Worm (Caenorhabditis elegans) whole organism, young adult: ENCODE data around the gene abt-1.

Source experiments
- C17E4.6 ChIP-seq: fragments of 200-800 bp; sonication (Bioruptor generic); IDR thresholded peaks from 2 replicates; pipeline ENCODE4 v1.3.6; 2022; ENCODE audit warnings: missing genetic modification reagents, missing genetic modification characterization, missing compliant biosample characterization
- F33H1.4 ChIP-seq: fragments of 200-800 bp; sonication (Bioruptor generic); IDR thresholded peaks from 2 replicates; pipeline ENCODE4 v1.3.6; 2022; ENCODE audit warnings: missing genetic modification reagents, missing genetic modification characterization, missing compliant biosample characterization
- F55B11.4 ChIP-seq: sonication (generic microtip); optimal IDR thresholded peaks from 2 replicates; lab custom pipeline; 2016; ENCODE audit warnings: missing compliant biosample characterization, missing genetic modification characterization, borderline replicate concordance; ENCODE audit not compliant: insufficient read depth
- F57C9.4 ChIP-seq: sonication (generic microtip); optimal IDR thresholded peaks from 2 replicates; lab custom pipeline; 2017; ENCODE audit warnings: mild to moderate bottlenecking, missing genetic modification characterization, missing compliant biosample characterization
- T26A5.8 ChIP-seq: sonication (generic microtip); optimal IDR thresholded peaks from 2 replicates; lab custom pipeline; 2016; ENCODE audit warnings: missing genetic modification characterization, missing compliant biosample characterization
- Y56A3A.18 ChIP-seq: fragments of 200-800 bp; sonication (Bioruptor generic); IDR thresholded peaks from 2 replicates; pipeline ENCODE4 v1.3.6; 2022; ENCODE audit warnings: missing genetic modification reagents, missing genetic modification characterization, missing compliant biosample characterization
- Y79H2A.3 ChIP-seq: fragments of 200-800 bp; sonication (Bioruptor generic); conservative IDR thresholded peaks from 2 replicates; pipeline ENCODE4 v1.3.6; 2022; ENCODE audit warnings: missing genetic modification reagents, missing genetic modification characterization, missing compliant biosample characterization
- Y95B8A.8 ChIP-seq: fragments of 200-800 bp; sonication (Bioruptor generic); IDR thresholded peaks from 2 replicates; pipeline ENCODE4 v1.3.6; 2022; ENCODE audit warnings: missing genetic modification reagents, missing genetic modification characterization, missing compliant biosample characterization
- ZK185.1 ChIP-seq: sonication (generic microtip); optimal IDR thresholded peaks from 2 replicates; lab custom pipeline; 2016; ENCODE audit warnings: mild to moderate bottlenecking, missing genetic modification characterization, missing compliant biosample characterization; ENCODE audit not compliant: poor library complexity, severe bottlenecking
- akir-1 ChIP-seq: fragments of 200-800 bp; sonication (Bioruptor generic); optimal IDR thresholded peaks from 2 replicates; lab custom pipeline; 2018; ENCODE audit warnings: mild to moderate bottlenecking, missing genetic modification characterization, moderate library complexity, missing compliant biosample characterization
- attf-5 ChIP-seq: fragments of 200-800 bp; sonication (Bioruptor generic); optimal IDR thresholded peaks from 2 replicates; lab custom pipeline; 2018; ENCODE audit warnings: mild to moderate bottlenecking, missing genetic modification characterization, missing compliant biosample characterization
- attf-6 ChIP-seq: fragments of 200-800 bp; sonication (Bioruptor generic); IDR thresholded peaks from 2 replicates; pipeline ENCODE4 v1.3.6; 2022; ENCODE audit warnings: missing genetic modification reagents, missing genetic modification characterization, missing compliant biosample characterization
- cebp-1 ChIP-seq, 2 experiments: fragments of 200-800 bp in 1 of 2; sonication (Bioruptor generic) in 1 of 2; sonication (generic microtip) in 1 of 2; IDR thresholded peaks in 1 of 2; optimal IDR thresholded peaks in 1 of 2; 2 replicates each; pipeline versions ENCODE4 v1.3.6 to Lab custom; 2017 to 2022; ENCODE audit warnings: missing compliant biosample characterization in 2 of 2, missing genetic modification characterization in 2 of 2, mild to moderate bottlenecking in 1 of 2, missing genetic modification reagents in 1 of 2, moderate library complexity in 1 of 2
- chd-7 ChIP-seq: sonication (generic microtip); optimal IDR thresholded peaks from 2 replicates; lab custom pipeline; 2016; ENCODE audit warnings: mild to moderate bottlenecking, missing genetic modification characterization, moderate library complexity, missing compliant biosample characterization
- die-1 ChIP-seq: sonication (generic microtip); optimal IDR thresholded peaks from 2 replicates; lab custom pipeline; 2016; ENCODE audit warnings: missing genotype, mild to moderate bottlenecking, missing genetic modification characterization, missing compliant biosample characterization
- ets-4 ChIP-seq: fragments of 200-800 bp; sonication (Bioruptor generic); optimal IDR thresholded peaks from 2 replicates; lab custom pipeline; 2018; ENCODE audit warnings: mild to moderate bottlenecking, missing genetic modification characterization, missing compliant biosample characterization
- him-1 ChIP-seq: sonication (generic microtip); optimal IDR thresholded peaks from 2 replicates; lab custom pipeline; 2016; ENCODE audit warnings: missing genotype, missing genetic modification reagents, missing genetic modification characterization, missing compliant biosample characterization
- hmg-1.2 ChIP-seq: fragments of 200-800 bp; sonication (Bioruptor generic); IDR thresholded peaks from 2 replicates; pipeline ENCODE4 v1.3.6; 2022; ENCODE audit warnings: missing genetic modification reagents, missing genetic modification characterization, missing compliant biosample characterization
- lag-1 ChIP-seq: fragments of 200-800 bp; sonication (Bioruptor generic); IDR thresholded peaks from 2 replicates; pipeline ENCODE4 v1.3.6; 2022; ENCODE audit warnings: missing genetic modification reagents, missing genetic modification characterization, missing compliant biosample characterization
- let-607 ChIP-seq, 2 experiments: fragments of 200-800 bp in 1 of 2; sonication (Bioruptor generic) in 1 of 2; sonication (generic microtip) in 1 of 2; optimal IDR thresholded peaks; 2 replicates each; lab custom pipeline; 2016 to 2018; ENCODE audit warnings: mild to moderate bottlenecking in 2 of 2, missing compliant biosample characterization in 2 of 2, missing genetic modification characterization in 2 of 2, moderate library complexity in 2 of 2, missing genotype in 1 of 2
- madf-6 ChIP-seq: fragments of 200-800 bp; sonication (Bioruptor generic); IDR thresholded peaks from 2 replicates; pipeline ENCODE4 v1.3.6; 2022; ENCODE audit warnings: missing genetic modification reagents, missing genetic modification characterization, missing compliant biosample characterization
- madf-8 ChIP-seq: fragments of 200-800 bp; sonication (Bioruptor generic); conservative IDR thresholded peaks from 2 replicates; pipeline ENCODE4 v1.3.6; 2022; ENCODE audit warnings: missing genetic modification reagents, missing genetic modification characterization, missing compliant biosample characterization
- nhr-120 ChIP-seq: fragments of 200-800 bp; sonication (Bioruptor generic); IDR thresholded peaks from 2 replicates; pipeline ENCODE4 v1.3.6; 2022; ENCODE audit warnings: missing genetic modification characterization, missing compliant biosample characterization
- nhr-80 ChIP-seq: sonication (generic microtip); optimal IDR thresholded peaks from 2 replicates; lab custom pipeline; 2016; ENCODE audit warnings: missing genetic modification characterization, missing compliant biosample characterization
- nhr-90 ChIP-seq: sonication (generic microtip); optimal IDR thresholded peaks from 2 replicates; lab custom pipeline; 2016; ENCODE audit warnings: missing genotype, mild to moderate bottlenecking, missing genetic modification characterization, missing compliant biosample characterization
- snpc-1.1 ChIP-seq: sonication (generic microtip); optimal IDR thresholded peaks from 2 replicates; lab custom pipeline; 2017; ENCODE audit warnings: missing genetic modification characterization, mild to moderate bottlenecking, missing compliant biosample characterization, antibody characterized with exemption, moderate library complexity, missing genotype, missing genetic modification reagents; ENCODE audit not compliant: insufficient read depth
- snpc-3.4 ChIP-seq: sonication (generic microtip); optimal IDR thresholded peaks from 2 replicates; lab custom pipeline; 2017; ENCODE audit warnings: missing genetic modification characterization, mild to moderate bottlenecking, missing compliant biosample characterization, antibody characterized with exemption, moderate library complexity, missing genotype, missing genetic modification reagents
- snpc-4 ChIP-seq, 5 experiments: fragments of 150-350 bp in 1 of 5; sonication (generic microtip) in 4 of 5; optimal IDR thresholded peaks; 2 replicates each; lab custom pipeline; 2014 to 2018; ENCODE audit warnings: missing genetic modification characterization in 5 of 5, missing biosample characterization in 3 of 5, antibody characterized with exemption in 2 of 5, mild to moderate bottlenecking in 2 of 5, missing compliant biosample characterization in 2 of 5, missing genotype in 2 of 5, moderate library complexity in 2 of 5, missing genetic modification reagents in 1 of 5
- tbp1 ChIP-seq: fragments of 200-800 bp; sonication (Bioruptor generic); optimal IDR thresholded peaks from 2 replicates; lab custom pipeline; 2018; ENCODE audit warnings: mild to moderate bottlenecking, missing genetic modification characterization, missing compliant biosample characterization
- unc-62 ChIP-seq: fragments of 150-350 bp; optimal IDR thresholded peaks from 2 replicates; lab custom pipeline; 2014; ENCODE audit warnings: missing biosample characterization, missing genetic modification reagents, missing genetic modification characterization
- xnd-1 ChIP-seq: sonication (generic microtip); optimal IDR thresholded peaks from 2 replicates; lab custom pipeline; 2016; ENCODE audit warnings: missing genotype, missing genetic modification reagents, missing genetic modification characterization, missing compliant biosample characterization
- ztf-26 ChIP-seq: sonication (generic microtip); optimal IDR thresholded peaks from 2 replicates; lab custom pipeline; 2017; ENCODE audit warnings: missing genetic modification characterization, missing compliant biosample characterization

The abt-1 gene

ce11 chrIV:10170808-10171207 lies 43.9 kb downstream of the abt-1 start:
- TF ChIP-seq ZK185.1 (tag; lab: Kevin White, UChicago) (no peak), cebp-1 (GFP tag; IDR thresholded peaks at IDR 0.05; lab: Robert Waterston, UW) (no peak), cebp-1 (tag; optimal IDR thresholded peaks at IDR 0.05; lab: Kevin White, UChicago) (peak; percentile 52), snpc-1.1 (tag; lab: Kevin White, UChicago) (no peak)
- TF ChIP-seq, all 124 proteins: peak for 1

ce11 chrIV:10164086-10164485 lies 50.6 kb downstream of the abt-1 start:
- TF ChIP-seq lag-1 (no peak), nhr-120 (GFP tag; lab: Robert Waterston, UW) (no peak), madf-6 (GFP tag; lab: Robert Waterston, UW) (peak; percentile 27; the same call in 1 of the 2 replicates), attf-6 (GFP tag; lab: Robert Waterston, UW) (no peak), T26A5.8 (no peak), snpc-4 (GFP tag; optimal IDR thresholded peaks at IDR 0.05; lab: Kevin White, UChicago) (no peak), snpc-4 (tag; optimal IDR thresholded peaks at IDR 0.05; lab: Kevin White, UChicago) (peak in 1 of 4 experiments; percentile 0), F33H1.4 (GFP tag; lab: Robert Waterston, UW) (no peak), unc-62 (no peak), ztf-26 (tag; lab: Kevin White, UChicago) (no peak), tbp1 (GFP tag; lab: Kevin White, UChicago) (no peak), Y56A3A.18 (no peak), madf-8 (GFP tag; lab: Robert Waterston, UW) (no peak), F55B11.4 (tag; lab: Kevin White, UChicago) (no peak), Y95B8A.8 (GFP tag; lab: Robert Waterston, UW) (no peak), F57C9.4 (tag; lab: Kevin White, UChicago) (no peak), him-1 (tag; lab: Kevin White, UChicago) (peak; percentile 93), chd-7 (tag; lab: Kevin White, UChicago) (no peak), akir-1 (GFP tag; lab: Kevin White, UChicago) (no peak), hmg-1.2 (GFP tag; lab: Robert Waterston, UW) (peak; percentile 6; the same call in 1 of the 2 replicates)

ce11 chrIV:10161706-10162105 lies 53.0 kb downstream of the abt-1 start, which contains the start of gene pps-1:
Gene pps-1 (plus strand): TSS chrIV:10162006.
- TF ChIP-seq F55B11.4 (tag; lab: Kevin White, UChicago) (no peak), xnd-1 (tag; lab: Kevin White, UChicago) (no peak)

- TF ChIP-seq die-1 (no peak), attf-5 (GFP tag; lab: Kevin White, UChicago) (no peak), let-607 (tag; optimal IDR thresholded peaks at IDR 0.05; lab: Kevin White, UChicago) (peak; percentile 87 to 90), nhr-80 (tag; lab: Kevin White, UChicago) (peak; percentile 6), snpc-3.4 (no peak), Y79H2A.3 (GFP tag; lab: Robert Waterston, UW) (no peak), nhr-90 (tag; lab: Kevin White, UChicago) (no peak), ets-4 (GFP tag; lab: Kevin White, UChicago) (no peak), C17E4.6 (no peak)
These were observed 57.1 kb downstream of the abt-1 start, which contains the start of gene ttr-53 for ce11 chrIV:10157489-10158088. Gene ttr-53 (plus strand): TSS chrIV:10158038.
